Comparison of ENCODE assay signal across 2 worm cellular contexts in genomic region chrIV:1713618-1714017, ce11.
TF ChIP-seq lines count a peak whose summit lies in the region.

No protein-coding gene starts in this region.

TF ChIP-seq in whole organism, L4 larva, 104 proteins besides CTCF, POLR2A, EP300 and RAD21:
- TF ChIP-seq dpl-1 (GFP tag; optimal IDR thresholded peaks at IDR 0.05; lab: Kevin White, UChicago) (no peak), hmg-1.1 (GFP tag; IDR thresholded peaks at IDR 0.05; lab: Robert Waterston, UW) (no peak), unc-62 (GFP tag; optimal IDR thresholded peaks at IDR 0.05 in 1 of 2; lab: Kevin White, UChicago) (peak in 1 of 2 experiments; percentile 57), unc-62 (tag; optimal IDR thresholded peaks at IDR 0.05; lab: Kevin White, UChicago) (no peak), Y75B8A.6 (GFP tag; IDR thresholded peaks at IDR 0.05; lab: Robert Waterston, UW) (no peak), aha-1 (tag; lab: Kevin White, UChicago) (peak; percentile 37), zfp-3 (GFP tag; conservative IDR thresholded peaks at IDR 0.05; lab: Robert Waterston, UW) (no peak), set-16 (GFP tag; IDR thresholded peaks at IDR 0.05; lab: Robert Waterston, UW) (peak; percentile 62)

TF ChIP-seq in whole organism, young adult, 124 proteins besides CTCF, POLR2A, EP300 and RAD21:
- TF ChIP-seq D2030.7 (GFP tag; IDR thresholded peaks at IDR 0.05; lab: Robert Waterston, UW) (no peak), zfh-2 (GFP tag; conservative IDR thresholded peaks at IDR 0.05; lab: Robert Waterston, UW) (peak; percentile 75)
